Fruit fly (Drosophila melanogaster): ENCODE data around the gene Sh3beta.

Gene Sh3beta

DNA sequence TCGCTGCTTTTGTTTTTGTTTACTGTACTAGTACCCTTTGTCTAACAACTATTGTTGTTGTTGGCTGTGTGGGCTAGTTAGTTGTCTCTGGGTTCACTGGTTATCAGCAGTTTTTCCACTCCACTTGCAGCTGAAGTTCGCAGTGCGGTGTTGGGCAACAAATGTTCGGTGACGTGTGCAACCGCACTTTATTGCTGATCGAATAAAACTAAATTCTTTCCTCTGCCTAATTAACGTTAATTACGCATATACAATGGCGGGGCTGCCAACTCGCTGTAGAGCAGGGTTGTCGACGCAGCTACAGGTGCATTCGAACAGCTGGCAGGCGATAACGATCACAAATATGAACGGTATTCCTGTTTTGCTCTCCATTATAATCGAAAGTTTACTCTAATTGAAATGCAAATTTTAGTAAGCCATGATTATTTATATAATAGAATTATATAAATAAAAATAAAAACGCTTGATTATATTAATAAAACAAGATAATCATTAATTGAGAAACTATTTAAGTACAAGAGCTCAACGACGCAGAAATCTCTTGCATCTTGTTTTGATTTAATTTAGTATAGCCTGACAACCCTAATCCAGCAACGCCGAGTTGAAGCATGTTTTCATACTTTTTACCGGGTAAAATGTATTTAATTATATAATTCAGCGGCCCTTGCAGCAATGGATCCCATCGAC is 40.4 kb downstream of the Sh3beta start, which contains the start of the genes mrva, CG42307 and mus312 (continued):
- TF ChIP-seq CG1832 (GFP tag; optimal IDR thresholded peaks at IDR 0.05) (no peak), MESR4 (GFP tag; optimal IDR thresholded peaks at IDR 0.05) (peak; percentile 96), CG12391 (tag; optimal IDR thresholded peaks at IDR 0.05) (peak; percentile 97), CG4730 (GFP tag; IDR thresholded peaks at IDR 0.05) (peak; percentile 78), Med (GFP tag) (peak; percentile 94), wek (GFP tag; optimal IDR thresholded peaks at IDR 0.05) (peak; percentile 98), Atf3 (GFP tag; optimal IDR thresholded peaks at IDR 0.05) (peak; percentile 49), exex (tag; optimal IDR thresholded peaks at IDR 0.05) (peak; percentile 93), CG6689 (GFP tag; IDR thresholded peaks at IDR 0.05) (peak; percentile 91), Ets65A (GFP tag) (peak; percentile 62), CG10959 (GFP tag; IDR thresholded peaks at IDR 0.05) (peak; percentile 54), CG6854 (GFP tag; optimal IDR thresholded peaks at IDR 0.05) (peak; percentile 44), grau (tag; optimal IDR thresholded peaks at IDR 0.05) (peak; percentile 94), psq (GFP tag; optimal IDR thresholded peaks at IDR 0.05) (peak; percentile 68), CG12219 (GFP tag; optimal IDR thresholded peaks at IDR 0.05) (peak; percentile 32), lov (optimal IDR thresholded peaks at IDR 0.05) (no peak), lov (GFP tag; IDR thresholded peaks at IDR 0.05) (0 out of 3 replicates have a peak, but pooled peaks have one; percentile 65), chn (GFP tag; optimal IDR thresholded peaks at IDR 0.05) (peak; percentile 52), crp (GFP tag; optimal IDR thresholded peaks at IDR 0.05) (peak; percentile 82 to 96), CG10321 (GFP tag; IDR thresholded peaks at IDR 0.05) (peak; percentile 41; the same call in 1 of the 2 replicates), Scr (GFP tag; IDR thresholded peaks at IDR 0.05; ENCODE audit: partially characterized antibody) (0 out of 2 replicates have a peak, but pooled peaks have one; percentile 28), YL-1 (GFP tag; optimal IDR thresholded peaks at IDR 0.05) (peak; percentile 95), stwl (tag; optimal IDR thresholded peaks at IDR 0.05) (peak; percentile 90), Elba2 (GFP tag; optimal IDR thresholded peaks at IDR 0.05) (peak; percentile 70), CG14710 (tag; optimal IDR thresholded peaks at IDR 0.05) (peak; percentile 95), CG14014 (GFP tag; IDR thresholded peaks at IDR 0.05) (peak; percentile 89), gce (GFP tag; IDR thresholded peaks at IDR 0.05) (0 out of 3 replicates have a peak, but pooled peaks have one; percentile 14), pho (GFP tag; optimal IDR thresholded peaks at IDR 0.05) (no peak), CG2199 (GFP tag; IDR thresholded peaks at IDR 0.05) (no peak), Sox100B (GFP tag; optimal IDR thresholded peaks at IDR 0.05) (no peak), ara (GFP tag; IDR thresholded peaks at IDR 0.05) (peak; percentile 60; the same call in 1 of the 2 replicates), gem (tag; optimal IDR thresholded peaks at IDR 0.05) (peak; percentile 96), danr (GFP tag; IDR thresholded peaks at IDR 0.05) (peak; percentile 70; the same call in 1 of the 2 replicates), dimm (GFP tag; IDR thresholded peaks at IDR 0.05) (no peak), Pdp1 (GFP tag; optimal IDR thresholded peaks at IDR 0.05) (peak; percentile 52 to 76), Mes4 (GFP tag; optimal IDR thresholded peaks at IDR 0.05) (no peak), pan (optimal IDR thresholded peaks at IDR 0.05) (no peak), pan (GFP tag; optimal IDR thresholded peaks at IDR 0.05 in 1 of 2, IDR thresholded peaks at IDR 0.05 in 1 of 2) (peak in 1 of 2 experiments; percentile 87), jumu (GFP tag; optimal IDR thresholded peaks at IDR 0.05) (peak; percentile 1), nom (GFP tag; optimal IDR thresholded peaks at IDR 0.05) (peak; percentile 78), tx (GFP tag; optimal IDR thresholded peaks at IDR 0.05) (no peak), sug (tag; optimal IDR thresholded peaks at IDR 0.05) (peak; percentile 93), bowl (GFP tag; IDR thresholded peaks at IDR 0.05) (no peak), lmd (GFP tag; IDR thresholded peaks at IDR 0.05) (peak; percentile 82), CG13894 (tag; optimal IDR thresholded peaks at IDR 0.05) (peak; percentile 94), CG5245 (GFP tag; optimal IDR thresholded peaks at IDR 0.05) (peak; percentile 29), CG11456 (GFP tag; IDR thresholded peaks at IDR 0.05) (peak; percentile 81; the same call in 2 of the 3 replicates), Max (GFP tag; optimal IDR thresholded peaks at IDR 0.05) (peak; percentile 71), ems (GFP tag; optimal IDR thresholded peaks at IDR 0.05) (peak; percentile 33), corto (GFP tag; optimal IDR thresholded peaks at IDR 0.05) (no peak)
